Fruit fly (Drosophila melanogaster) whole organism, embryonic: ENCODE results near the gene Notum.

ENCODE experiments used
- Antp ChIP-seq: fragments of 200-800 bp; sonication (Bioruptor generic); optimal IDR thresholded peaks from 3 replicates; lab custom pipeline; 2016; ENCODE audit warnings: missing biosample characterization, missing genetic modification characterization
- Atf6 ChIP-seq: fragments of 200-800 bp; sonication (Bioruptor generic); IDR thresholded peaks from 2 replicates; pipeline ENCODE4 v1.3.6; 2022; ENCODE audit warnings: missing biosample characterization, missing genetic modification characterization
- B-H1 ChIP-seq: fragments of 200-800 bp; sonication (Bioruptor generic); IDR thresholded peaks from 3 replicates; pipeline ENCODE4 v1.3.6; 2022; ENCODE audit warnings: missing biosample characterization, missing genetic modification characterization
- CG11247 ChIP-seq: fragments of 200-800 bp; sonication (Bioruptor generic); IDR thresholded peaks from 2 replicates; pipeline ENCODE4 v1.3.6; 2022; ENCODE audit warnings: missing biosample characterization, missing genetic modification characterization
- CG11560 ChIP-seq: fragments of 200-800 bp; sonication (Bioruptor generic); IDR thresholded peaks from 3 replicates; pipeline ENCODE4 v1.3.6; 2022; ENCODE audit warnings: missing biosample characterization, missing genetic modification characterization
- CG11695 ChIP-seq: fragments of 200-800 bp; sonication (Bioruptor generic); IDR thresholded peaks from 3 replicates; pipeline ENCODE4 v1.3.6; 2022; ENCODE audit warnings: missing biosample characterization, missing genetic modification characterization
- CG11723 ChIP-seq: fragments of 200-800 bp; sonication (Bioruptor generic); optimal IDR thresholded peaks from 2 replicates; lab custom pipeline; 2017; ENCODE audit warnings: missing biosample characterization, mild to moderate bottlenecking, missing genetic modification characterization
- CG13287 ChIP-seq: fragments of 200-800 bp; sonication (Bioruptor generic); IDR thresholded peaks from 2 replicates; pipeline ENCODE4 v1.3.6; 2022; ENCODE audit warnings: missing biosample characterization, missing genetic modification characterization; ENCODE audit not compliant: partially characterized antibody
- CG13296 ChIP-seq: fragments of 200-800 bp; sonication (Bioruptor generic); optimal IDR thresholded peaks from 3 replicates; lab custom pipeline; 2018; ENCODE audit warnings: missing biosample characterization, mild to moderate bottlenecking, missing genetic modification characterization
- CG14014 ChIP-seq: fragments of 200-800 bp; sonication (Bioruptor generic); IDR thresholded peaks from 2 replicates; pipeline ENCODE4 v1.3.6; 2022; ENCODE audit warnings: missing biosample characterization, missing genetic modification characterization
- CG14441 ChIP-seq: fragments of 200-800 bp; sonication (Bioruptor generic); IDR thresholded peaks from 2 replicates; pipeline ENCODE4 v1.3.6; 2022; ENCODE audit warnings: missing biosample characterization, missing genetic modification characterization
- CG17612 ChIP-seq: fragments of 200-800 bp; sonication (Bioruptor generic); IDR thresholded peaks from 2 replicates; pipeline ENCODE4 v1.3.6; 2022; ENCODE audit warnings: missing biosample characterization, missing genetic modification characterization
- CG17829 ChIP-seq: fragments of 200-800 bp; optimal IDR thresholded peaks from 2 replicates; lab custom pipeline; 2019; ENCODE audit warnings: missing biosample characterization, mild to moderate bottlenecking, missing genetic modification characterization, moderate library complexity
- CG18599 ChIP-seq: fragments of 200-800 bp; sonication (Bioruptor generic); optimal IDR thresholded peaks from 3 replicates; lab custom pipeline; 2017; ENCODE audit warnings: missing biosample characterization, missing genetic modification characterization, mild to moderate bottlenecking, moderate library complexity, missing genetic modification reagents
- CG4360 ChIP-seq: fragments of 200-800 bp; sonication (Bioruptor generic); IDR thresholded peaks from 2 replicates; pipeline ENCODE4 v1.3.6; 2022; ENCODE audit warnings: missing biosample characterization, missing genetic modification characterization
- CG8359 ChIP-seq: fragments of 200-800 bp; sonication (Bioruptor generic); optimal IDR thresholded peaks from 2 replicates; lab custom pipeline; 2017; ENCODE audit warnings: missing biosample characterization, mild to moderate bottlenecking, missing genetic modification characterization, borderline replicate concordance
- CG9609 ChIP-seq: fragments of 200-800 bp; sonication (Bioruptor generic); optimal IDR thresholded peaks from 3 replicates; lab custom pipeline; 2016; ENCODE audit warnings: missing biosample characterization, missing genetic modification characterization
- CG9932 ChIP-seq: fragments of 200-800 bp; sonication (Bioruptor generic); IDR thresholded peaks from 2 replicates; pipeline ENCODE4 v1.3.6; 2022; ENCODE audit warnings: missing biosample characterization, missing genetic modification characterization
- Camta ChIP-seq: fragments of 200-800 bp; sonication (Bioruptor generic); optimal IDR thresholded peaks from 2 replicates; lab custom pipeline; 2016; ENCODE audit warnings: missing biosample characterization, missing genetic modification characterization
- Dbx ChIP-seq: fragments of 200-800 bp; sonication (Bioruptor generic); IDR thresholded peaks from 3 replicates; pipeline ENCODE4 v1.3.6; 2022; ENCODE audit warnings: missing biosample characterization, missing genetic modification characterization
- Dfd ChIP-seq, 2 experiments: fragments of >200 bp; optimal IDR thresholded peaks; 2 replicates each; lab custom pipeline; 2017; ENCODE audit warnings: missing biosample characterization in 2 of 2, missing genetic modification characterization in 2 of 2
- Dip2 ChIP-seq: fragments of 200-800 bp; sonication (Bioruptor generic); IDR thresholded peaks from 2 replicates; pipeline ENCODE4 v1.3.6; 2022; ENCODE audit warnings: missing biosample characterization, missing genetic modification characterization
- E2f2 ChIP-seq: fragments of 200-800 bp; sonication (Bioruptor generic); IDR thresholded peaks from 2 replicates; pipeline ENCODE4 v1.3.6; 2022; ENCODE audit warnings: missing biosample characterization, missing genetic modification characterization
- Fer3 ChIP-seq: fragments of 200-800 bp; sonication (Bioruptor generic); optimal IDR thresholded peaks from 2 replicates; lab custom pipeline; 2018; ENCODE audit warnings: missing biosample characterization, mild to moderate bottlenecking, missing genetic modification characterization, moderate library complexity
- HLH3B ChIP-seq: fragments of 200-800 bp; sonication (Bioruptor generic); IDR thresholded peaks from 2 replicates; pipeline ENCODE4 v1.3.6; 2022; ENCODE audit warnings: missing biosample characterization, missing genetic modification characterization
- Hr39 ChIP-seq: fragments of >200 bp; optimal IDR thresholded peaks from 2 replicates; lab custom pipeline; 2017
- Max ChIP-seq: fragments of 200-800 bp; sonication (Bioruptor generic); optimal IDR thresholded peaks from 2 replicates; lab custom pipeline; 2016; ENCODE audit warnings: missing biosample characterization, mild to moderate bottlenecking, missing genetic modification characterization
- Ssrp ChIP-seq: fragments of 200-800 bp; sonication (Bioruptor generic); optimal IDR thresholded peaks from 2 replicates; lab custom pipeline; 2018; ENCODE audit warnings: missing biosample characterization, mild to moderate bottlenecking, missing genetic modification characterization, moderate library complexity
- ara ChIP-seq: fragments of 200-800 bp; sonication (Bioruptor generic); IDR thresholded peaks from 2 replicates; pipeline ENCODE4 v1.3.6; 2022; ENCODE audit warnings: missing biosample characterization, missing genetic modification characterization
- bsh ChIP-seq, 2 experiments: fragments of 200-800 bp; sonication (Bioruptor generic); optimal IDR thresholded peaks; 2 replicates each; lab custom pipeline; 2017 to 2018; ENCODE audit warnings: mild to moderate bottlenecking in 2 of 2, missing biosample characterization in 2 of 2, missing genetic modification characterization in 2 of 2, moderate library complexity in 1 of 2
- cato ChIP-seq: fragments of 200-800 bp; sonication (Bioruptor generic); optimal IDR thresholded peaks from 2 replicates; lab custom pipeline; 2016; ENCODE audit warnings: missing biosample characterization, missing genetic modification characterization, borderline replicate concordance
- cg ChIP-seq: fragments of 200-800 bp; sonication (Bioruptor generic); optimal IDR thresholded peaks from 3 replicates; lab custom pipeline; 2019; ENCODE audit warnings: missing biosample characterization, mild to moderate bottlenecking, missing genetic modification characterization, moderate library complexity
- chm ChIP-seq: fragments of 200-800 bp; sonication (Bioruptor generic); IDR thresholded peaks from 2 replicates; pipeline ENCODE4 v1.3.6; 2022; ENCODE audit warnings: missing biosample characterization, missing genetic modification characterization
- exex ChIP-seq: fragments of 200-800 bp; sonication (Bioruptor generic); optimal IDR thresholded peaks from 4 replicates; lab custom pipeline; 2018; ENCODE audit warnings: missing biosample characterization, mild to moderate bottlenecking, missing genetic modification characterization, moderate library complexity
- ken ChIP-seq: fragments of 200-800 bp; sonication (Bioruptor generic); IDR thresholded peaks from 3 replicates; pipeline ENCODE4 v1.3.6; 2022; ENCODE audit warnings: missing biosample characterization, missing genetic modification characterization
- kni ChIP-seq: fragments of 200-800 bp; sonication (Bioruptor generic); optimal IDR thresholded peaks from 3 replicates; lab custom pipeline; 2017; ENCODE audit warnings: mild to moderate bottlenecking, missing biosample characterization, missing genetic modification reagents, missing genetic modification characterization
- lab ChIP-seq: fragments of 200-800 bp; sonication (Bioruptor generic); optimal IDR thresholded peaks from 3 replicates; lab custom pipeline; 2017; ENCODE audit warnings: missing biosample characterization, missing genetic modification characterization, mild to moderate bottlenecking, moderate library complexity, missing genetic modification reagents
- lbe ChIP-seq: fragments of 200-800 bp; sonication (Bioruptor generic); optimal IDR thresholded peaks from 2 replicates; lab custom pipeline; 2016; ENCODE audit warnings: missing biosample characterization, mild to moderate bottlenecking, missing genetic modification characterization
- lilli ChIP-seq: fragments of 200-800 bp; sonication (Bioruptor generic); optimal IDR thresholded peaks from 3 replicates; lab custom pipeline; 2016; ENCODE audit warnings: missing biosample characterization, missing genetic modification characterization
- mam ChIP-seq: fragments of 200-800 bp; sonication (Bioruptor generic); optimal IDR thresholded peaks from 3 replicates; lab custom pipeline; 2016; ENCODE audit warnings: missing biosample characterization, missing genetic modification characterization
- otp ChIP-seq: fragments of 200-800 bp; sonication (Bioruptor generic); IDR thresholded peaks from 3 replicates; pipeline ENCODE4, ENCODE4 v1.3.6; 2022; ENCODE audit warnings: missing biosample characterization, missing genetic modification characterization
- tgo ChIP-seq: fragments of 200-800 bp; sonication (Bioruptor generic); IDR thresholded peaks from 3 replicates; pipeline ENCODE4 v1.3.6; 2022; ENCODE audit warnings: missing biosample characterization, missing genetic modification characterization
- tin ChIP-seq: fragments of 200-800 bp; sonication (Bioruptor generic); optimal IDR thresholded peaks from 3 replicates; lab custom pipeline; 2016; ENCODE audit warnings: missing biosample characterization, missing genetic modification characterization
- trem ChIP-seq: fragments of 200-800 bp; optimal IDR thresholded peaks from 3 replicates; lab custom pipeline; 2019; ENCODE audit warnings: missing biosample characterization, mild to moderate bottlenecking, missing genetic modification characterization, moderate library complexity
- unc-4 ChIP-seq: fragments of 200-800 bp; sonication (Bioruptor generic); IDR thresholded peaks from 2 replicates; pipeline ENCODE4 v1.3.6; 2022; ENCODE audit warnings: missing biosample characterization, missing genetic modification characterization; ENCODE audit not compliant: partially characterized antibody
- wor ChIP-seq: fragments of 200-800 bp; sonication (Bioruptor generic); IDR thresholded peaks from 2 replicates; pipeline ENCODE4 v1.3.6; 2022; ENCODE audit warnings: missing biosample characterization, missing genetic modification characterization
- yki ChIP-seq: fragments of >200 bp; optimal IDR thresholded peaks from 3 replicates; lab custom pipeline; 2018

The Notum gene

DNA sequence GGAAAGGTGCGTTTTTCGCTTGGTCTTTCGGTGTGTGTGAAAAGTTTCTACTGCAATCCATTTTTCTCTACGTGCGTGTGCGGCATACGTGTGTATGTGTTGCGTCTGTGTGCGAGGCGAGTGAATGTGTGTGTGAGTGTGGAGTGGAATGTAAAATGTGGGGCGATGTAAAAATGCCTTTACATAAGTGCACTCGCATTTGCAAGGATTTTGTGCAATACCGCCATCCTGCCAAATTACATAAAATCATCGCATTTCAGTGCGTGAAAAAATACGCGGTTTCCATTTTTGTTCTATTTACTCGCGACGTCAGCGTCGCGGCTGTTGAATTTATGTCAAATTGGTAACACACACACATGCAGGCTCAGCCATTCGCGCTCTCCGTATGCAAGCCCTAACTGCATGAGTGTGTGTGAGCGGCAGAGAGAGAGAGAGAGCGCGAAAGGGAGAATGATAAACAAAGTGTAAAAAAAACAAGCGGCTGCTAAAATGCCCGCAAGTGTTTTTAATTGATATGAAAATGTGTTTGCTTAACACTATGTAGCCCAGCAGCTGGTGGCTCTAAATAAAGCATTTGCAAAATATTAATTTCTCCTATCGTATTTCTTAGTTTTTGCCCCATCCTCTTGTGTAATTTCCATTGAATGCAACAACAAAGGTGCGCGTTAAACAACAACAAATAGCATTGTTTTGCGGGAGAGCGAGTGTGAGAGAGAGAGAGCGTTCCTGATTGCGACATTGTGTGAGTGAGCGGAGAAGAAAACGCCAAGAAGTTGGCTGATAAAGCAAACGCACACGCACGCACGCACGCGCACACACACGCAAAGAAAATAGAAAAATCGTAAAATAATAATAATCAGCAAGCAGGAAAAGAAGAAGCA, 29.1 kb downstream of the Notum start (continued):
- TF ChIP-seq yki (lab: Kevin White, UChicago) (peak; percentile 84), lilli (GFP tag; lab: Kevin White, UChicago) (no peak), CG11560 (tag; lab: Robert Waterston, UW) (no peak), B-H1 (no peak), Max (GFP tag; lab: Kevin White, UChicago) (peak; percentile 2), Dfd (GFP tag; optimal IDR thresholded peaks at IDR 0.05; lab: Kevin White, UChicago) (peak; percentile 4 to 96), tgo (no peak), mam (GFP tag; lab: Kevin White, UChicago) (no peak), Camta (no peak), Ssrp (tag; lab: Kevin White, UChicago) (no peak), unc-4 (GFP tag; lab: Robert Waterston, UW) (no peak), cg (GFP tag; lab: Kevin White, UChicago) (peak; percentile 99), chm (GFP tag; lab: Robert Waterston, UW) (no peak; the same call in 1 of the 2 replicates), CG17612 (GFP tag; lab: Robert Waterston, UW) (no peak), bsh (GFP tag; optimal IDR thresholded peaks at IDR 0.05; lab: Kevin White, UChicago) (peak in 1 of 2 experiments; percentile 18), lbe (GFP tag; lab: Kevin White, UChicago) (peak; percentile 51)
- TF ChIP-seq, all 482 proteins: peak for 73

DNA sequence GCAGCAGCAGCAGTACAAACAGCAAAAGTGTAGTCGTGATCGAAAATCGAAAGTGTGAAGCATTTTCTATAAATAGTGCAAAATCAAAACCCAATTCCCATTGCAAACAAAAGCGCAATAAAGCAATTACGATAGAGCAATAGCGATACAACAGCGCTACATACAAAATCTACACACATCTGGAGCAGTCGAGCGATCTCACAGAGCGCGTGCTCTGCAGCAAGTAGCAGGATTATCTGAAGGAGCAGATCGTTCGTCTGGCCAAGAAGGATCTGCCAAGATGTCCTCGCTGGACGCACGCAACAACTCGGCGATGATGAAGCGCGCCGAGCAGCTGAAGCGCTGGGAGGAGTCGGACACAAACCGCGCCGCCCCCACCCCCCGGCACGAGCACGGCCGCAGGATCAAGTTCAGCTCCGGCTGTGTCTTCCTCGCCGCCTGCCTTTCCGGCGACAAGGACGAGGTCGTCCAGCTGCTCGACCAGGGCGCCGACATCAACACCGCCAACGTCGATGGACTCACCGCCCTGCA, 29.8 kb downstream of the Notum start:
- TF ChIP-seq exex (peak; percentile 56), CG13296 (GFP tag; lab: Kevin White, UChicago) (no peak), ken (GFP tag; lab: Robert Waterston, UW) (peak; percentile 60; the same call in 2 of the 3 replicates), CG18599 (GFP tag; lab: Kevin White, UChicago) (no peak), Dbx (GFP tag; lab: Robert Waterston, UW) (0 out of 3 replicates have a peak, but pooled peaks have one; percentile 9), Hr39 (lab: Kevin White, UChicago) (peak; percentile 88), CG13287 (no peak), CG4360 (GFP tag; lab: Robert Waterston, UW) (peak; percentile 12; the same call in 1 of the 2 replicates), CG14441 (GFP tag; lab: Robert Waterston, UW) (no peak), wor (GFP tag; lab: Robert Waterston, UW) (no peak), CG9932 (GFP tag; lab: Robert Waterston, UW) (peak; percentile 15; the same call in 1 of the 2 replicates), CG11695 (0 out of 3 replicates have a peak, but pooled peaks have one; percentile 6), Antp (GFP tag; lab: Kevin White, UChicago) (no peak), E2f2 (0 out of 2 replicates have a peak, but pooled peaks have one; percentile 15), tin (no peak), CG9609 (GFP tag; lab: Kevin White, UChicago) (no peak), ara (GFP tag; lab: Robert Waterston, UW) (peak; percentile 51; the same call in 1 of the 2 replicates), CG14014 (GFP tag; lab: Robert Waterston, UW) (0 out of 2 replicates have a peak, but pooled peaks have one; percentile 6), chm (GFP tag; lab: Robert Waterston, UW) (0 out of 2 replicates have a peak, but pooled peaks have one; percentile 17), CG11247 (GFP tag; lab: Robert Waterston, UW) (0 out of 2 replicates have a peak, but pooled peaks have one; percentile 10)

DNA sequence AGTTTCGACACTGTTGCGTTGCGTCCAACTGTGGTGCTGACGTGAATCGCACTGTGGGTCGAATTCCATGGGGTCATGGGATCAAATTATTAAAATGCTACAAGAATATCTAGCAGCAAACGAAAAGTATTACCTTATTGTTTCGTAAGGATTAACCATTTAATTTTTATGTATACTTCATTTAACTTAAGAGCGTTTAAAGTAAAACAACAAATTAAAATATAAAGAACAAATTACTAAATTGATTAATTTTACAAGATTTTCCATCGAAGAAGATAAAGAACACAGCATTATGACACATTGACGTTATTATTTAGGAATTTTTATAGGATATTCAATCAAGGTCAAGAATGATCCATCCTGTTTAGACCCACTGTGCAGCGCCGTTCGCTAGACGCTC, 30.8 kb downstream of the Notum start:
- TF ChIP-seq CG8359: no peak
- no peak for TF ChIP-seq Dip2
- TF ChIP-seq kni: no peak
- peak; percentile 18; the same call in 1 of the 2 replicates for TF ChIP-seq HLH3B
- TF ChIP-seq otp (GFP tag; lab: Robert Waterston, UW): peak; percentile 28; the same call in 1 of the 3 replicates
- TF ChIP-seq lab (GFP tag; lab: Kevin White, UChicago): peak; percentile 45
- peak; percentile 57 for TF ChIP-seq CG17829 (tag; lab: Kevin White, UChicago)
- TF ChIP-seq trem: peak; percentile 34
- TF ChIP-seq Fer3 (tag; lab: Kevin White, UChicago): peak; percentile 31
- TF ChIP-seq cato: no peak
- TF ChIP-seq CG11723 (GFP tag; lab: Kevin White, UChicago): no peak
- peak; percentile 11; the same call in 1 of the 2 replicates for TF ChIP-seq Atf6 (GFP tag; lab: Robert Waterston, UW)
